Worm (Caenorhabditis elegans) whole organism, mixed stage, embryonic: ENCODE measurements around the gene puf-11.
A peak's percentile ranks its signal among the peaks of the same experiment; 100 is the strongest.

ENCODE experiments used
- M03D4.4 ChIP-seq: sonication (generic microtip); optimal IDR thresholded peaks from 2 replicates; lab custom pipeline; 2017; ENCODE audit warnings: mild to moderate bottlenecking, missing genetic modification characterization, missing compliant biosample characterization
- bed-3 ChIP-seq: fragments of 200-800 bp; sonication (Bioruptor generic); optimal IDR thresholded peaks from 3 replicates; lab custom pipeline; 2018; ENCODE audit warnings: mild to moderate bottlenecking, missing genetic modification characterization, moderate library complexity, missing compliant biosample characterization
- blmp-1 ChIP-seq: fragments of 150-350 bp; optimal IDR thresholded peaks from 2 replicates; lab custom pipeline; 2014; ENCODE audit warnings: missing biosample characterization, missing genetic modification characterization
- ceh-43 ChIP-seq: fragments of 200-800 bp; sonication (Bioruptor generic); optimal IDR thresholded peaks from 2 replicates; lab custom pipeline; 2018; ENCODE audit warnings: mild to moderate bottlenecking, missing genetic modification characterization, moderate library complexity, missing compliant biosample characterization
- ceh-83 ChIP-seq: fragments of 200-800 bp; sonication (Bioruptor generic); optimal IDR thresholded peaks from 2 replicates; lab custom pipeline; 2018; ENCODE audit warnings: mild to moderate bottlenecking, missing genetic modification characterization, missing compliant biosample characterization
- ces-1 ChIP-seq: fragments of 150-350 bp; optimal IDR thresholded peaks from 2 replicates; lab custom pipeline; 2014; ENCODE audit warnings: missing biosample characterization, missing genetic modification reagents, missing genetic modification characterization
- cnd-1 ChIP-seq: fragments of 200-800 bp; sonication (Bioruptor generic); optimal IDR thresholded peaks from 2 replicates; lab custom pipeline; 2018; ENCODE audit warnings: mild to moderate bottlenecking, missing genetic modification characterization, missing compliant biosample characterization
- drap-1 ChIP-seq: fragments of 200-800 bp; sonication (Bioruptor generic); optimal IDR thresholded peaks from 3 replicates; lab custom pipeline; 2018; ENCODE audit warnings: mild to moderate bottlenecking, missing genetic modification characterization, missing compliant biosample characterization
- elt-1 ChIP-seq: sonication (generic microtip); optimal IDR thresholded peaks from 2 replicates; lab custom pipeline; 2017; ENCODE audit warnings: missing genetic modification characterization, mild to moderate bottlenecking, missing compliant biosample characterization, antibody characterized with exemption, moderate library complexity, borderline replicate concordance; ENCODE audit not compliant: insufficient read depth
- elt-3 ChIP-seq: fragments of 150-350 bp; optimal IDR thresholded peaks from 2 replicates; lab custom pipeline; 2014; ENCODE audit warnings: missing biosample characterization, missing genetic modification characterization
- flh-1 ChIP-seq: fragments of 200-800 bp; sonication (Bioruptor generic); optimal IDR thresholded peaks from 2 replicates; lab custom pipeline; 2018; ENCODE audit warnings: mild to moderate bottlenecking, missing genetic modification characterization, moderate library complexity, missing compliant biosample characterization
- ham-2 ChIP-seq: fragments of 200-800 bp; sonication (Bioruptor generic); optimal IDR thresholded peaks from 2 replicates; lab custom pipeline; 2018; ENCODE audit warnings: mild to moderate bottlenecking, missing genetic modification characterization, missing compliant biosample characterization
- hlh-1 ChIP-seq: fragments of 150-350 bp; optimal IDR thresholded peaks from 2 replicates; lab custom pipeline; 2014; ENCODE audit warnings: missing biosample characterization, missing genetic modification reagents, missing genetic modification characterization
- lin-13 ChIP-seq: fragments of 150-350 bp; optimal IDR thresholded peaks from 2 replicates; lab custom pipeline; 2014; ENCODE audit warnings: missing biosample characterization, missing genetic modification characterization
- lin-32 ChIP-seq: fragments of 200-800 bp; sonication (Bioruptor generic); optimal IDR thresholded peaks from 2 replicates; lab custom pipeline; 2018; ENCODE audit warnings: mild to moderate bottlenecking, missing genetic modification characterization, missing compliant biosample characterization
- lsy-2 ChIP-seq: fragments of 150-350 bp; optimal IDR thresholded peaks from 2 replicates; lab custom pipeline; 2014; ENCODE audit warnings: missing biosample characterization, missing genetic modification characterization
- mab-5 ChIP-seq: fragments of 150-350 bp; optimal IDR thresholded peaks from 2 replicates; lab custom pipeline; 2014; ENCODE audit warnings: missing biosample characterization, missing genetic modification characterization
- mep-1 ChIP-seq: fragments of 150-350 bp; optimal IDR thresholded peaks from 2 replicates; lab custom pipeline; 2017; ENCODE audit warnings: missing biosample characterization, missing genetic modification reagents, missing genetic modification characterization, inconsistent platforms
- nhr-12 ChIP-seq: fragments of 150-350 bp; optimal IDR thresholded peaks from 2 replicates; lab custom pipeline; 2014; ENCODE audit warnings: missing biosample characterization, missing genetic modification characterization
- nhr-2 ChIP-seq: fragments of 150-350 bp; optimal IDR thresholded peaks from 2 replicates; lab custom pipeline; 2014; ENCODE audit warnings: missing biosample characterization, missing genetic modification characterization
- nhr-237 ChIP-seq: fragments of 150-350 bp; optimal IDR thresholded peaks from 2 replicates; lab custom pipeline; 2014; ENCODE audit warnings: missing biosample characterization, missing genetic modification characterization
- nhr-28 ChIP-seq: fragments of 150-350 bp; optimal IDR thresholded peaks from 2 replicates; lab custom pipeline; 2014; ENCODE audit warnings: missing biosample characterization, missing genetic modification characterization
- nhr-76 ChIP-seq: sonication (generic microtip); optimal IDR thresholded peaks from 2 replicates; lab custom pipeline; 2017; ENCODE audit warnings: missing biosample characterization, missing genetic modification characterization
- pha-4 ChIP-seq: fragments of 150-350 bp; optimal IDR thresholded peaks from 2 replicates; lab custom pipeline; 2018; ENCODE audit warnings: missing biosample characterization, missing genetic modification reagents, missing genetic modification characterization
- sptf-1 ChIP-seq: sonication (generic microtip); optimal IDR thresholded peaks from 2 replicates; lab custom pipeline; 2017; ENCODE audit warnings: mild to moderate bottlenecking, missing genetic modification characterization, moderate library complexity, missing compliant biosample characterization
- unc-120 ChIP-seq: sonication (generic microtip); optimal IDR thresholded peaks from 2 replicates; lab custom pipeline; 2017; ENCODE audit warnings: missing genetic modification characterization, missing compliant biosample characterization; ENCODE audit not compliant: poor library complexity, severe bottlenecking
- unc-39 ChIP-seq: fragments of 150-350 bp; optimal IDR thresholded peaks from 2 replicates; lab custom pipeline; 2014; ENCODE audit warnings: missing biosample characterization, missing genetic modification characterization
- unc-62 ChIP-seq: fragments of 150-350 bp; optimal IDR thresholded peaks from 2 replicates; lab custom pipeline; 2014; ENCODE audit warnings: missing biosample characterization, missing genetic modification reagents, missing genetic modification characterization
- zip-8 ChIP-seq: fragments of 150-350 bp; optimal IDR thresholded peaks from 2 replicates; lab custom pipeline; 2014; ENCODE audit warnings: missing biosample characterization, missing genetic modification characterization
- ztf-11 ChIP-seq: fragments of 150-350 bp; optimal IDR thresholded peaks from 2 replicates; lab custom pipeline; 2014; ENCODE audit warnings: missing biosample characterization, missing genetic modification characterization

puf-11 gene

ce11 chrIV:6438051-6438450 is 16.7 kb downstream of the puf-11 start, which contains the start of gene dlc-5:
dlc-5 (plus strand) TSS chrIV:6438204.
- no peak for TF ChIP-seq nhr-237

- TF ChIP-seq unc-39, result no peak
- no peak for TF ChIP-seq lin-13 (tag; lab: Kevin White, UChicago)
- TF ChIP-seq lsy-2, result no peak
- TF ChIP-seq nhr-28 (tag; lab: Kevin White, UChicago), result no peak
- no peak for TF ChIP-seq unc-62 (GFP tag; lab: Kevin White, UChicago)
- no peak for TF ChIP-seq nhr-12 (tag; lab: Kevin White, UChicago)
- TF ChIP-seq flh-1 (GFP tag; lab: Kevin White, UChicago), result no peak
- no peak for TF ChIP-seq M03D4.4 (tag; lab: Kevin White, UChicago)
- no peak for TF ChIP-seq lin-32 (GFP tag; lab: Kevin White, UChicago)
- no peak for TF ChIP-seq nhr-237
- TF ChIP-seq ceh-43 (GFP tag; lab: Kevin White, UChicago), result no peak
- TF ChIP-seq zip-8, result no peak
- TF ChIP-seq ztf-11 (tag; lab: Kevin White, UChicago), result no peak
Measured at ce11 chrIV:6441601-6442000, 20.2 kb downstream of the puf-11 start, which contains the start of gene Y73B6BL.31. Y73B6BL.31 (plus strand) TSS chrIV:6441901.

ce11 chrIV:6442016-6442618 is 20.7 kb downstream of the puf-11 start:
- TF ChIP-seq lin-13 (tag; lab: Kevin White, UChicago), result no peak
- TF ChIP-seq hlh-1 (tag; lab: Kevin White, UChicago), result no peak
- TF ChIP-seq blmp-1, result no peak
- TF ChIP-seq ceh-83 (GFP tag; lab: Kevin White, UChicago), result peak; percentile 54
- TF ChIP-seq ceh-43 (GFP tag; lab: Kevin White, UChicago), result no peak
- TF ChIP-seq bed-3 (GFP tag; lab: Kevin White, UChicago), result no peak

ce11 chrIV:6443018-6443417 is 21.6 kb downstream of the puf-11 start:
- TF ChIP-seq nhr-28 (tag; lab: Kevin White, UChicago) (no peak), mab-5 (tag; lab: Kevin White, UChicago) (no peak), nhr-76 (tag; lab: Kevin White, UChicago) (no peak), elt-1 (tag; lab: Kevin White, UChicago) (no peak), lin-32 (GFP tag; lab: Kevin White, UChicago) (no peak), zip-8 (no peak), unc-120 (no peak), unc-62 (GFP tag; lab: Kevin White, UChicago) (no peak), drap-1 (no peak), ceh-43 (GFP tag; lab: Kevin White, UChicago) (no peak), pha-4 (tag; lab: Kevin White, UChicago) (no peak), unc-39 (no peak), ces-1 (GFP tag; lab: Kevin White, UChicago) (no peak), ham-2 (GFP tag; lab: Kevin White, UChicago) (no peak), nhr-2 (tag; lab: Kevin White, UChicago) (no peak), ztf-11 (tag; lab: Kevin White, UChicago) (no peak), bed-3 (GFP tag; lab: Kevin White, UChicago) (no peak), M03D4.4 (tag; lab: Kevin White, UChicago) (no peak), mep-1 (tag; lab: Kevin White, UChicago) (no peak)

ce11 chrIV:6457472-6457871 is 36.1 kb downstream of the puf-11 start, which contains the start of gene lgc-10:
lgc-10 (minus strand) TSS chrIV:6457572.
- TF ChIP-seq cnd-1 (no peak), blmp-1 (no peak), pha-4 (tag; lab: Kevin White, UChicago) (no peak), ceh-83 (GFP tag; lab: Kevin White, UChicago) (no peak), lin-13 (tag; lab: Kevin White, UChicago) (no peak), elt-1 (tag; lab: Kevin White, UChicago) (no peak), nhr-2 (tag; lab: Kevin White, UChicago) (no peak), mep-1 (tag; lab: Kevin White, UChicago) (no peak), elt-3 (no peak), sptf-1 (tag; lab: Kevin White, UChicago) (no peak)
